Worm (Caenorhabditis elegans) whole organism, young adult: Measurements from ENCODE around the gene F23D12.1.

Experiments
- F10E7.11 ChIP-seq: sonication (generic microtip); optimal IDR thresholded peaks from 2 replicates; lab custom pipeline; 2017; ENCODE audit warnings: mild to moderate bottlenecking, missing genetic modification characterization, moderate library complexity, missing compliant biosample characterization
- F39B2.1 ChIP-seq: fragments of 200-800 bp; sonication (Bioruptor generic); IDR thresholded peaks from 2 replicates; pipeline ENCODE4 v1.3.6; 2022; ENCODE audit warnings: missing genetic modification reagents, missing genetic modification characterization, missing compliant biosample characterization
- F57C9.4 ChIP-seq: sonication (generic microtip); optimal IDR thresholded peaks from 2 replicates; lab custom pipeline; 2017; ENCODE audit warnings: mild to moderate bottlenecking, missing genetic modification characterization, missing compliant biosample characterization
- T26A5.8 ChIP-seq: sonication (generic microtip); optimal IDR thresholded peaks from 2 replicates; lab custom pipeline; 2016; ENCODE audit warnings: missing genetic modification characterization, missing compliant biosample characterization
- Y79H2A.3 ChIP-seq: fragments of 200-800 bp; sonication (Bioruptor generic); conservative IDR thresholded peaks from 2 replicates; pipeline ENCODE4 v1.3.6; 2022; ENCODE audit warnings: missing genetic modification reagents, missing genetic modification characterization, missing compliant biosample characterization
- Y95B8A.8 ChIP-seq: fragments of 200-800 bp; sonication (Bioruptor generic); IDR thresholded peaks from 2 replicates; pipeline ENCODE4 v1.3.6; 2022; ENCODE audit warnings: missing genetic modification reagents, missing genetic modification characterization, missing compliant biosample characterization
- ZK185.1 ChIP-seq: sonication (generic microtip); optimal IDR thresholded peaks from 2 replicates; lab custom pipeline; 2016; ENCODE audit warnings: mild to moderate bottlenecking, missing genetic modification characterization, missing compliant biosample characterization; ENCODE audit not compliant: poor library complexity, severe bottlenecking
- aptf-3 ChIP-seq: fragments of 200-800 bp; sonication (Bioruptor generic); IDR thresholded peaks from 2 replicates; pipeline ENCODE4 v1.3.6; 2022; ENCODE audit warnings: missing genetic modification characterization, missing compliant biosample characterization
- atf-7 ChIP-seq: sonication (generic microtip); optimal IDR thresholded peaks from 2 replicates; lab custom pipeline; 2017; ENCODE audit warnings: mild to moderate bottlenecking, missing genetic modification characterization, missing compliant biosample characterization
- attf-3 ChIP-seq: fragments of 200-800 bp; sonication (Bioruptor generic); conservative IDR thresholded peaks from 2 replicates; pipeline ENCODE4 v1.3.6; 2022; ENCODE audit warnings: missing genetic modification reagents, missing genetic modification characterization, missing compliant biosample characterization
- attf-6 ChIP-seq: fragments of 200-800 bp; sonication (Bioruptor generic); IDR thresholded peaks from 2 replicates; pipeline ENCODE4 v1.3.6; 2022; ENCODE audit warnings: missing genetic modification reagents, missing genetic modification characterization, missing compliant biosample characterization
- bed-2 ChIP-seq: fragments of 200-800 bp; sonication (Bioruptor generic); IDR thresholded peaks from 2 replicates; pipeline ENCODE4 v1.3.6; 2022; ENCODE audit warnings: missing genetic modification reagents, missing genetic modification characterization, missing compliant biosample characterization
- ccch-3 ChIP-seq: fragments of 200-800 bp; sonication (Bioruptor generic); optimal IDR thresholded peaks from 2 replicates; lab custom pipeline; 2018; ENCODE audit warnings: mild to moderate bottlenecking, missing genetic modification characterization, missing compliant biosample characterization
- ceh-27 ChIP-seq: fragments of 200-800 bp; sonication (Bioruptor generic); optimal IDR thresholded peaks from 2 replicates; lab custom pipeline; 2018; ENCODE audit warnings: mild to moderate bottlenecking, missing genetic modification characterization, moderate library complexity, missing compliant biosample characterization
- ceh-91 ChIP-seq: fragments of 200-800 bp; sonication (Bioruptor generic); IDR thresholded peaks from 2 replicates; pipeline ENCODE4 v1.3.6; 2022; ENCODE audit warnings: missing genetic modification reagents, missing genetic modification characterization, missing compliant biosample characterization
- chd-7 ChIP-seq: sonication (generic microtip); optimal IDR thresholded peaks from 2 replicates; lab custom pipeline; 2016; ENCODE audit warnings: mild to moderate bottlenecking, missing genetic modification characterization, moderate library complexity, missing compliant biosample characterization
- dpff-1 ChIP-seq: sonication (generic microtip); optimal IDR thresholded peaks from 2 replicates; lab custom pipeline; 2017; ENCODE audit warnings: mild to moderate bottlenecking, missing genetic modification characterization, missing compliant biosample characterization
- egl-44 ChIP-seq: fragments of 200-800 bp; sonication (Bioruptor generic); IDR thresholded peaks from 2 replicates; pipeline ENCODE4 v1.3.6; 2022; ENCODE audit warnings: missing genetic modification reagents, missing genetic modification characterization, missing compliant biosample characterization
- ekl-4 ChIP-seq: fragments of 200-800 bp; sonication (Bioruptor generic); IDR thresholded peaks from 2 replicates; pipeline ENCODE4 v1.3.6; 2022; ENCODE audit warnings: missing genetic modification reagents, missing genetic modification characterization, missing compliant biosample characterization
- hlh-12 ChIP-seq: sonication (generic microtip); optimal IDR thresholded peaks from 2 replicates; lab custom pipeline; 2016; ENCODE audit warnings: missing genetic modification characterization, missing compliant biosample characterization
- hmg-20 ChIP-seq: fragments of 200-800 bp; sonication (Bioruptor generic); IDR thresholded peaks from 2 replicates; pipeline ENCODE4 v1.3.6; 2022; ENCODE audit warnings: missing genetic modification reagents, missing genetic modification characterization, missing compliant biosample characterization
- hsf-1 ChIP-seq: fragments of 200-800 bp; sonication (Bioruptor generic); IDR thresholded peaks from 2 replicates; pipeline ENCODE4 v1.3.6; 2022; ENCODE audit warnings: missing genetic modification reagents, missing genetic modification characterization, missing compliant biosample characterization
- let-526 ChIP-seq: fragments of 200-800 bp; sonication (Bioruptor generic); IDR thresholded peaks from 2 replicates; pipeline ENCODE4 v1.3.6; 2022; ENCODE audit warnings: missing genetic modification reagents, missing genetic modification characterization, missing compliant biosample characterization
- lin-35 ChIP-seq, 3 experiments: fragments of 150-350 bp in 2 of 3; sonication (generic microtip) in 1 of 3; optimal IDR thresholded peaks; 2 replicates each; lab custom pipeline; 2014 to 2018; ENCODE audit warnings: missing biosample characterization in 3 of 3, missing genetic modification characterization in 3 of 3, missing genetic modification reagents in 3 of 3
- lin-54 ChIP-seq: fragments of 200-800 bp; sonication (Bioruptor generic); optimal IDR thresholded peaks from 2 replicates; lab custom pipeline; 2018; ENCODE audit warnings: mild to moderate bottlenecking, missing genetic modification characterization, missing compliant biosample characterization
- lsy-27 ChIP-seq: sonication (generic microtip); optimal IDR thresholded peaks from 2 replicates; lab custom pipeline; 2017; ENCODE audit warnings: missing genetic modification characterization, mild to moderate bottlenecking, missing compliant biosample characterization, antibody characterized with exemption, missing genotype, borderline replicate concordance; ENCODE audit not compliant: insufficient read depth
- madf-3 ChIP-seq: fragments of 200-800 bp; sonication (Bioruptor generic); IDR thresholded peaks from 2 replicates; pipeline ENCODE4 v1.3.6; 2022; ENCODE audit warnings: missing genetic modification reagents, missing genetic modification characterization, missing compliant biosample characterization
- madf-6 ChIP-seq: fragments of 200-800 bp; sonication (Bioruptor generic); IDR thresholded peaks from 2 replicates; pipeline ENCODE4 v1.3.6; 2022; ENCODE audit warnings: missing genetic modification reagents, missing genetic modification characterization, missing compliant biosample characterization
- nfya-1 ChIP-seq: sonication (generic microtip); optimal IDR thresholded peaks from 2 replicates; lab custom pipeline; 2017; ENCODE audit warnings: antibody characterized with exemption, missing compliant biosample characterization, missing genetic modification characterization, borderline replicate concordance; ENCODE audit not compliant: insufficient read depth
- nfya-2 ChIP-seq: fragments of 200-800 bp; sonication (Bioruptor generic); IDR thresholded peaks from 2 replicates; pipeline ENCODE4 v1.3.6; 2022; ENCODE audit warnings: missing genetic modification reagents, missing genetic modification characterization, missing compliant biosample characterization
- snpc-1.1 ChIP-seq: sonication (generic microtip); optimal IDR thresholded peaks from 2 replicates; lab custom pipeline; 2017; ENCODE audit warnings: missing genetic modification characterization, mild to moderate bottlenecking, missing compliant biosample characterization, antibody characterized with exemption, moderate library complexity, missing genotype, missing genetic modification reagents; ENCODE audit not compliant: insufficient read depth
- snpc-3.4 ChIP-seq: sonication (generic microtip); optimal IDR thresholded peaks from 2 replicates; lab custom pipeline; 2017; ENCODE audit warnings: missing genetic modification characterization, mild to moderate bottlenecking, missing compliant biosample characterization, antibody characterized with exemption, moderate library complexity, missing genotype, missing genetic modification reagents
- somi-1 ChIP-seq: fragments of 200-800 bp; sonication (Bioruptor generic); optimal IDR thresholded peaks from 2 replicates; lab custom pipeline; 2018; ENCODE audit warnings: mild to moderate bottlenecking, missing genetic modification characterization, missing compliant biosample characterization
- tbx-9 ChIP-seq: sonication (generic microtip); optimal IDR thresholded peaks from 2 replicates; lab custom pipeline; 2016; ENCODE audit warnings: borderline replicate concordance, missing genetic modification characterization, inconsistent platforms, missing compliant biosample characterization
- tlf-1 ChIP-seq: fragments of 200-800 bp; sonication (Bioruptor generic); optimal IDR thresholded peaks from 2 replicates; lab custom pipeline; 2018; ENCODE audit warnings: mild to moderate bottlenecking, missing genetic modification characterization, missing compliant biosample characterization
- xnd-1 ChIP-seq: sonication (generic microtip); optimal IDR thresholded peaks from 2 replicates; lab custom pipeline; 2016; ENCODE audit warnings: missing genotype, missing genetic modification reagents, missing genetic modification characterization, missing compliant biosample characterization
- ztf-25 ChIP-seq: fragments of 200-800 bp; sonication (Bioruptor generic); IDR thresholded peaks from 2 replicates; pipeline ENCODE4 v1.3.6; 2022; ENCODE audit warnings: missing genetic modification reagents, missing genetic modification characterization, missing compliant biosample characterization
- ztf-26 ChIP-seq: sonication (generic microtip); optimal IDR thresholded peaks from 2 replicates; lab custom pipeline; 2017; ENCODE audit warnings: missing genetic modification characterization, missing compliant biosample characterization

Gene F23D12.1

DNA sequence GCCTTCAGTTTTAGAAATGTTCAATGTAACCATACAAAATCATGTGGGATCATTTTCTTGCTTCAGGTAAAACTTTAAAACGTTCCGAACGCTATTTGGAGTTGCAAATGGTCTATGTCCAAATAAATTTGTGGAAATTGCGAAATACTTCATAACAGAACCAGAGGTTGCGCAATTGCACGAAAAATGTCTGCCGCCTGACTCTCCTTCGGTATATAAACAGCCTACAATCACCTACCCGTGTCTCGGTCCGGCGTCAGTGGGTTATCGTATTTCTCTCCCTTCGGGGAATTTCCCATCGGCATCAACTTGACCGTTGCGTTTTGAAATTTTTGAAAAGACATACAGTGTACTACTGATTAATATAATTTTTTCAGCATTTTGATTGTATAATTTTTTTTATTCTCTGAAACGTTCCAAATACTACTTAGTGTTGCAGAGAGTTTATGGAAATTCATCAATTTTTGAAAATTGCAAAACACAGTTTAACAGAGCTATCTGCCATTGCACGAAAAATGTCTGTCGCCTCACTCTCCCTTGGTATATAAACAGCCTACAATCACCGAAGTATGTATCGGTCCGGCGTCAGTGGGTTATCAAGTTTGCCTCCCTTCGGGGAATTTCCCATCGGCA is 48.8 kb upstream of the F23D12.1 start (continued):
- 0 out of 2 replicates have a peak, but pooled peaks have one; percentile 56 for TF ChIP-seq madf-3 (GFP tag; lab: Robert Waterston, UW)
- no peak for TF ChIP-seq snpc-1.1 (tag; lab: Kevin White, UChicago)
- TF ChIP-seq ccch-3: no peak
- TF ChIP-seq xnd-1 (tag; lab: Kevin White, UChicago): no peak
- no peak for TF ChIP-seq aptf-3 (GFP tag; lab: Robert Waterston, UW)
- no peak for TF ChIP-seq ceh-91
- TF ChIP-seq hmg-20 (GFP tag; lab: Robert Waterston, UW): 0 out of 2 replicates have a peak, but pooled peaks have one; percentile 17
- TF ChIP-seq lin-54: no peak
- no peak for TF ChIP-seq attf-3 (GFP tag; lab: Robert Waterston, UW)
- TF ChIP-seq bed-2 (GFP tag; lab: Robert Waterston, UW): no peak
- no peak for TF ChIP-seq dpff-1 (tag; lab: Kevin White, UChicago)

- TF ChIP-seq Y79H2A.3 (GFP tag; lab: Robert Waterston, UW): no peak
- no peak for TF ChIP-seq egl-44 (GFP tag; lab: Robert Waterston, UW)
- TF ChIP-seq chd-7: no peak
- no peak for TF ChIP-seq somi-1 (GFP tag; lab: Kevin White, UChicago)
- no peak for TF ChIP-seq tbx-9 (tag; lab: Kevin White, UChicago)
- no peak for TF ChIP-seq ztf-26 (tag; lab: Kevin White, UChicago)
- no peak for TF ChIP-seq Y95B8A.8 (GFP tag; lab: Robert Waterston, UW)
- no peak for TF ChIP-seq let-526 (GFP tag; lab: Robert Waterston, UW)
- TF ChIP-seq ceh-27: no peak
- TF ChIP-seq hlh-12 (tag; lab: Kevin White, UChicago): no peak
- TF ChIP-seq ztf-25 (GFP tag; lab: Robert Waterston, UW): no peak
- TF ChIP-seq snpc-3.4 (tag; lab: Kevin White, UChicago): no peak
- TF ChIP-seq nfya-2 (GFP tag; lab: Robert Waterston, UW): no peak
- TF ChIP-seq F10E7.11 (tag; lab: Kevin White, UChicago): no peak
- no peak for TF ChIP-seq ekl-4 (GFP tag; lab: Robert Waterston, UW)
- no peak for TF ChIP-seq nfya-1 (tag; lab: Kevin White, UChicago)
These were observed 45.8 kb upstream of the F23D12.1 start, which contains the start of gene M163.5 for ce11 chrX:14473740-14474139. Gene M163.5 (plus strand): TSS chrX:14474040.

DNA sequence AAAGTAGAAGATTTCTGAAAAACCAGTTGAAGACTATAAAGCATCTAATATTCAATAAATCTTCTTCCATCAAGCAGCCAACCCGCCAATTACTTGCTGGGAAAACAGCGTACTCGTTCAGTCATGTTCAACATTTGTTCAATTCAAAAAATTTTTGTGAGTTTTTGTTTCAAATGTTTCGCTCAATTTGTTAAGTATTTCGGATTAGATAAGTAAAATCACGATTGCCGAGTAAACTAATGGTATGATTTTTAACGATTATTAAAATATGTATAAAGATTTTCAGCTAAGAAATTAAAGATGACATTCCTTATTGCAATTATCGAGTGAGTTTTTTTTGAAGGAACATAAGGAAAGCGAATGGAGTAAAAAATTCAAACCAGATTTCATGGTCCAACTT is 42.7 kb upstream of the F23D12.1 start, which contains the start of gene M163.10:
M163.10 (plus strand) TSS at position 301 of the 400 bp plus-strand sequence.
- TF ChIP-seq attf-6 (GFP tag; lab: Robert Waterston, UW): no peak
- TF ChIP-seq F57C9.4: no peak
- TF ChIP-seq hsf-1 (GFP tag; lab: Robert Waterston, UW): no peak
- no peak for TF ChIP-seq atf-7 (tag; lab: Kevin White, UChicago)
- TF ChIP-seq lsy-27 (tag; lab: Kevin White, UChicago): no peak
- no peak for TF ChIP-seq snpc-3.4 (tag; lab: Kevin White, UChicago)
- no peak for TF ChIP-seq F39B2.1 (GFP tag; lab: Robert Waterston, UW)
- TF ChIP-seq T26A5.8 (tag; lab: Kevin White, UChicago): no peak
- TF ChIP-seq ceh-27: no peak
- TF ChIP-seq madf-6 (GFP tag; lab: Robert Waterston, UW): no peak
- no peak for TF ChIP-seq ZK185.1
- TF ChIP-seq lin-35 (GFP tag; optimal IDR thresholded peaks at IDR 0.05; lab: Kevin White, UChicago): no peak
- no peak for TF ChIP-seq tlf-1 (GFP tag; lab: Kevin White, UChicago)
